Worm (Caenorhabditis elegans): ENCODE data around the gene let-268.

let-268 gene

ce11 chrII:10001065-10001464 lies 38.7 kb downstream of the let-268 start, which contains the start of gene nlt-1 (continued):
- TF ChIP-seq F26F4.8 (GFP tag; conservative IDR thresholded peaks at IDR 0.05) (no peak), attf-4 (tag; optimal IDR thresholded peaks at IDR 0.05) (no peak), F49E8.2 (tag; optimal IDR thresholded peaks at IDR 0.05; ENCODE audit: borderline replicate concordance) (no peak), ces-1 (GFP tag; optimal IDR thresholded peaks at IDR 0.05) (no peak), Y105C5A.15 (GFP tag; IDR thresholded peaks at IDR 0.05) (no peak), F44E2.7 (GFP tag; IDR thresholded peaks at IDR 0.05) (no peak), php-3 (GFP tag; IDR thresholded peaks at IDR 0.05) (peak; percentile 98), hlh-11 (tag; optimal IDR thresholded peaks at IDR 0.05) (peak; percentile 86), aha-1 (tag) (no peak), duxl-1 (tag; optimal IDR thresholded peaks at IDR 0.05; ENCODE audit: poor library complexity) (no peak), nhr-76 (tag; optimal IDR thresholded peaks at IDR 0.05) (no peak), ceh-28 (tag; optimal IDR thresholded peaks at IDR 0.05) (no peak), ztf-11 (tag; optimal IDR thresholded peaks at IDR 0.05) (no peak), nhr-28 (tag; optimal IDR thresholded peaks at IDR 0.05) (peak; percentile 96), saeg-2 (GFP tag; IDR thresholded peaks at IDR 0.05) (no peak), Y48G9A.11 (GFP tag; IDR thresholded peaks at IDR 0.05) (no peak), rbr-2 (tag; optimal IDR thresholded peaks at IDR 0.05) (no peak), sdz-12 (GFP tag; optimal IDR thresholded peaks at IDR 0.05) (no peak), nhr-42 (GFP tag; IDR thresholded peaks at IDR 0.05) (no peak), unc-39 (tag; optimal IDR thresholded peaks at IDR 0.05) (no peak), set-16 (GFP tag; IDR thresholded peaks at IDR 0.05) (no peak), dpl-1 (GFP tag; optimal IDR thresholded peaks at IDR 0.05) (no peak), R02D3.7 (tag; optimal IDR thresholded peaks at IDR 0.05) (no peak), ama-1 (optimal IDR thresholded peaks at IDR 0.05) (no peak), Y5F2A.4 (GFP tag; optimal IDR thresholded peaks at IDR 0.05) (no peak), spr-1 (tag; optimal IDR thresholded peaks at IDR 0.05) (no peak), nhr-6 (tag; optimal IDR thresholded peaks at IDR 0.05) (peak; percentile 24), F10B5.3 (tag; optimal IDR thresholded peaks at IDR 0.05) (no peak), spr-3 (GFP tag; optimal IDR thresholded peaks at IDR 0.05) (no peak), vab-7 (GFP tag; IDR thresholded peaks at IDR 0.05) (no peak), pha-4 (GFP tag; IDR thresholded peaks at IDR 0.05) (no peak), pha-4 (tag; optimal IDR thresholded peaks at IDR 0.05) (no peak), pqm-1 (tag; optimal IDR thresholded peaks at IDR 0.05) (peak; percentile 91), dmd-8 (GFP tag; IDR thresholded peaks at IDR 0.05) (no peak), zfp-2 (tag; optimal IDR thresholded peaks at IDR 0.05) (no peak), fkh-10 (GFP tag; optimal IDR thresholded peaks at IDR 0.05) (no peak), nhr-77 (tag; optimal IDR thresholded peaks at IDR 0.05) (peak; percentile 93), tag-97 (GFP tag; IDR thresholded peaks at IDR 0.05) (no peak), lin-1 (GFP tag; IDR thresholded peaks at IDR 0.05) (0 out of 2 replicates have a peak, but pooled peaks have one; percentile 44), zag-1 (tag; optimal IDR thresholded peaks at IDR 0.05) (no peak), ZK337.2 (GFP tag; IDR thresholded peaks at IDR 0.05) (no peak), aly-2 (tag; optimal IDR thresholded peaks at IDR 0.05) (no peak), ceh-20 (GFP tag; IDR thresholded peaks at IDR 0.05) (peak; percentile 92), mdt-29 (GFP tag; IDR thresholded peaks at IDR 0.05) (no peak), zip-2 (tag; optimal IDR thresholded peaks at IDR 0.05) (no peak), lin-15B (tag; optimal IDR thresholded peaks at IDR 0.05) (no peak), nhr-48 (tag; optimal IDR thresholded peaks at IDR 0.05) (peak; percentile 70), daf-12 (tag; optimal IDR thresholded peaks at IDR 0.05) (no peak), ztf-7 (tag; optimal IDR thresholded peaks at IDR 0.05) (no peak), Y75B8A.6 (GFP tag; IDR thresholded peaks at IDR 0.05) (no peak), skn-1 (tag; optimal IDR thresholded peaks at IDR 0.05) (no peak), hmg-1.1 (GFP tag; IDR thresholded peaks at IDR 0.05) (no peak), nhr-237 (tag; optimal IDR thresholded peaks at IDR 0.05) (no peak), ceh-82 (tag; optimal IDR thresholded peaks at IDR 0.05) (no peak), dmd-6 (GFP tag; IDR thresholded peaks at IDR 0.05) (peak; percentile 91)

Data from whole organism, L4 larva.